Fruit fly (Drosophila melanogaster): ENCODE results near the gene CG32109.

CG32109 gene

DNA sequence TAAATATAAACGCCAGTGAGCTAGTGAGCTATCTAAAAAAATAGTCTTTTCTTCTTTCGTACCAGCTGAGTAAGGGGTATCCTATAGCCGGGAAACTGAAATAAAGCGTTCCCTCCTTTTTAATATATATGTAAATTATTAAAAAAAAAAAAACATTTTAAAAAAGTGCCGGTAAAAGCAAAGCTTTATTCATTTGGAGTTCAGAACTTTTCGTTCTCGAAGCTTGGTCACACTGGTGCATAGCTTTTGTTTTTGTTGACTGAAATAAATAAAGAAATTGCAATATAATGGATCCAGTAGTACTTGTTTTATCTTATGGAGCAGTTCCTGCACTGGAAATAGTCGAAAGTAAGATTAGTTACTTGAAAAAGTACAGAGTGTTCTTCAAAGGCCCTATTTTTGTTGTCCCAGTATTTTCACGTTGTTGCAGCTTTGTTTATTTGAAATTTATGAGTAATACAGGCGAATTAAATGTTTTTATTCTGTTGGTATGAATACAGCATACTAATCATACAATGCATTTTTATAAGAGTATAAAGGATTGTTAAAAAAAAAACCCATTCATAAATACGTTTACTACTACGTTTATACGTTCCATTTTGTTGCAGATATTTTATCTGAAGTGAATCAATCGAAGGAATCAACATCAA lies at the start of gene CG32109:
Gene CG32109, plus strand, starts transcription at position 224 of the 650 bp plus-strand sequence.
- TF ChIP-seq usp (GFP tag; optimal IDR thresholded peaks at IDR 0.05) (no peak), CG8478 (optimal IDR thresholded peaks at IDR 0.05) (no peak), Dll (optimal IDR thresholded peaks at IDR 0.05) (no peak)

DNA sequence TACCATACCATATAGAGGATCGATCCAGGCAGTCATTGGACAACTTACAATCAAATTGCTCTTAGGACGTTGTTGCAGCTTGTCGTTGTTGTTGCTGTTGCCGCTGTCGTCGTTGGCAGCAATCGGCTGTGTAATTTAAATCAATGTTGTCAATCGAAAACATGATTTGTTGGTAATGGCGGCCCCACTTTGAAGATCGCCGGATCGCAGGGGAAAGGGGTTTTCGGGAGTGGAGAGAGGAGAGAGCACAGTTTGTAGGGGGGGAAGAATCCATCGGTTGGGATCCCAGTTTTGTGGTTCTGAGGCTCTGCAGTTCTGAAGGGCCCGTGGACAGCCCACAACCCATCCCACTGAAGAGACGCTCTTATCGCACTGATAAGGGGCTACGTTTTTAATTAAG lies 49.4 kb upstream of the CG32109 start:
- TF ChIP-seq pan (optimal IDR thresholded peaks at IDR 0.05) (no peak), Dll (optimal IDR thresholded peaks at IDR 0.05) (no peak)

DNA sequence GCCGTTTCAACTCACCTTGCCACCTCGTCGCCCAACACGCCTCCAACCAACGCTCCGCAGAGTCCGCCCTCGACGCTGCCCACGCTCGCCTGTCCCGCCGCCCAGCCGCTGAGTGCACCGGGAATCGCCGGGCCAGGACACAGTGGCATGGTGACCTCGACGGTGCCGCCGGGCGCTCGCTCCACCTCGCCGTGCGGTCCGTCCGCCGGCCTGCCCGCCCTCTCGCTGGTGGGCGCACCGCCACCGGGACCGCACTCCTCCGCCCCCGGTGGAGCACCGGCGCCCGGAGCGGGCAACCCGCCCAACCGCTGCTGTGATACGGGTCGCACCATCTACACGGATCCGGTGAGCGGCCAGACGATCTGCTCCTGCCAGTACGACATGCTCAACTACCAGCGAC lies 48.6 kb upstream of the CG32109 start:
- TF ChIP-seq EcR (GFP tag; optimal IDR thresholded peaks at IDR 0.05) (no peak), CG8478 (optimal IDR thresholded peaks at IDR 0.05) (no peak), usp (GFP tag; optimal IDR thresholded peaks at IDR 0.05) (no peak)

DNA sequence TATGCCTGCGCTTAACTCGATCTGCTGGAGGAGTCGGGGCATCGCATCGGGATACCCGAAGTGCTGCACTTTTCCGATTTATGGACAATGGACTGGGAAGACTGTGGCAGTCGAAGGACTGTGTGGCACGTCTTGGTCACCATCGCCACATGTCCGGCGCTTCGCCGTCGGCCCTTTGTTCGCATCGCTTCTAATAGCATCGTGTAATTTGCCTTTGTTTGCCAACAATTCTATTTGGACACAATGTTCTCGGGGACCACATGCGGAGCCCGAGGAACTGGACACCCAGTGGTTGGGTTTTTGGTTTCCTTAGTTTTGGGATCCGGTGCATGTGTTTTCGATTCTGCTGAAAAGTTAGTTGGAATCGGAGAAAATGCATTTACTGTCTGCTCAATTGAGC lies 47.6 kb upstream of the CG32109 start:
- TF ChIP-seq CG8478 (optimal IDR thresholded peaks at IDR 0.05) = no peak
- TF ChIP-seq psq (optimal IDR thresholded peaks at IDR 0.05) = no peak
- no peak for TF ChIP-seq usp (GFP tag; optimal IDR thresholded peaks at IDR 0.05)
- TF ChIP-seq pan (optimal IDR thresholded peaks at IDR 0.05) = no peak
- TF ChIP-seq Dll (optimal IDR thresholded peaks at IDR 0.05) = no peak
- no peak for TF ChIP-seq EcR (GFP tag; optimal IDR thresholded peaks at IDR 0.05)

DNA sequence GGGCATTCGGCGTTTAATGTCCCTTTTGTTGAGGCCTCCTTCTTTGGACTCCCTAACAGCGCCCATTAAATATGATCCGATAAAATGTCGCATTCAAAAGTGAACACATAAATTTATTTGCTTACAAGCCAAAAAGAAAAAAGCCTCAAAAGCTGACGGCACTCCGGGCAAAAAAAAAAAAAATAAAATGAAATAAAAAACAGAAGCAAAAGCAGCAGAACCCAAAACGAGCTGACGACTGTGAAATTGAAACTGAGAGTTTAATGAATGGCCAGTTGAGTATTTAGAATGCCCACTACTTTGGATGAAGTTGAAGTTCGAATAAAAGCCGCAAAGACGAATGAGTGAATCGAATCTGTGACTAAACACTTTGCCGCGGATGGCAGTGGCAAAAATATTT lies 46.9 kb upstream of the CG32109 start:
- TF ChIP-seq Dll (optimal IDR thresholded peaks at IDR 0.05) (no peak), usp (GFP tag; optimal IDR thresholded peaks at IDR 0.05) (no peak), psq (optimal IDR thresholded peaks at IDR 0.05) (no peak), CG8478 (optimal IDR thresholded peaks at IDR 0.05) (no peak), pan (optimal IDR thresholded peaks at IDR 0.05) (no peak), EcR (GFP tag; optimal IDR thresholded peaks at IDR 0.05) (no peak)

DNA sequence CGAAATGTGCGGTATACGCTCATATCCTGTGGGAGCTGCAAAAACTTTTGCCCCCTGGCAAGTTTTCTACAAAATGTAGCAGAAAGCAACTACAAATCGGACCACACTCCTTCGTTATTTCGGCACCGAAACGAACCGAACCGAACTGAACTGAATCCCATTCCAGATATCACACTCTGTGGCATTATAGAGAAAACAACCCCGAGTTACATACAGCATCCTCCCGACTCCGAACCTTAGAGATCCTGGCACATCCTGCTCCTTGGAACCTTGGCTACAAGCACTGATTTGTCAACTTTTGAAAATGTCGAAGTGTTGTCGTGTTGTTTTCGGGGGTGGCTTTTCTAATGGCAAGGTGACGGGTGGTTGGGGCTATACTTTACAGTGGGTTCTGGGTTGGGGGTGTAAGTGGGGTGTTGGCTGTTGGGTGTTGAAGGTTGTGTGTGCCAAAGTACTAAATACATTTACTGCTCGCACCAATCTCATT lies 44.6 kb upstream of the CG32109 start:
- no peak for TF ChIP-seq pan (optimal IDR thresholded peaks at IDR 0.05)

DNA sequence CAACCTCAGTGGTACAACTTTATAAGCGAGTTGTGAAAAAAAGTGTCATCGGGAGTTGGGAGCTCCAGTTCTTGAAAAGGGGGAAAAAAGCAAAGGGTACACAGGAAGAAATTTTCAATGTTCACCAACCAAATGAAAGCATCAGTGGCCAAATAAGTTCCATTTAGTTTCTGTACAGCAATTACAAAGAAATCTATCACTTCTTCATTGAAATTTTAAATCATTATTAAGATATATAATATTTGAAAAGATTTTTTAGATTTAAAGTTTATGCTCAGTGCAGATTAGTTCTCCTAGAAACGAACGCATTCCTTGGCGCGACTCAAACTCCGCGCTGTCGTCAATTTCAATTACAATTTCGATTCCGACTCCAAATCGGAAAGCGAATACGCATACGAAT lies 43.8 kb upstream of the CG32109 start:
- TF ChIP-seq EcR (GFP tag; optimal IDR thresholded peaks at IDR 0.05) (no peak), CG8478 (optimal IDR thresholded peaks at IDR 0.05) (no peak), pan (optimal IDR thresholded peaks at IDR 0.05) (no peak), Dll (optimal IDR thresholded peaks at IDR 0.05) (no peak), usp (GFP tag; optimal IDR thresholded peaks at IDR 0.05) (no peak), psq (optimal IDR thresholded peaks at IDR 0.05) (no peak)

DNA sequence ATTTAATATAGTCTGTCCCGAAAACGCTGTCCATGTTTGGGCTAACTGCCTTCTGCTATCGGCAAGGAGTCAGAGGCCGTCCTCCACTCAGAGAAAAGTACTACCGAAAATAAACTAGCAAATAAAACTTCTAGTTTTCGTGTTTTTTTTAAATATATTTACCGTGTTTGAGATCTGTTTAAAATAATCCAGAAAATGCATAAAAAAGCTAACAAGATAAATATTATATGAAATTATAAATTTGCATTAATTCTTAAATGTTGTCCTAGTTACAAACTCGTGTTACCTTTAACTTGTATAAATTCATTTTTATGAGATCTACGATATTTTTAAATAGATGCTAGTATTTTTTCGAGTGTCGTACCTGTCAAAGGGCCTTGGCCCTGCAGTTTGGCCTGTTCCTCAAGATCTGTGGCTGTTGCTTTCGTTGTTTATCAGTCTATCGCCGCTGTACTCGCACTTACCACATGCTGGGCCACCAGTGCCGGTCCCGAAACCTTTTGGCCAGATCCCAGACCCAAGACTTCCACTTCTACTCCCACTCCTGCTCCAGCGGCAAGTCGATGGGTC lies 41.6 kb upstream of the CG32109 start:
- TF ChIP-seq CG8478 (optimal IDR thresholded peaks at IDR 0.05) (no peak), pan (optimal IDR thresholded peaks at IDR 0.05) (no peak), Dll (optimal IDR thresholded peaks at IDR 0.05) (no peak), EcR (GFP tag; optimal IDR thresholded peaks at IDR 0.05) (no peak)

DNA sequence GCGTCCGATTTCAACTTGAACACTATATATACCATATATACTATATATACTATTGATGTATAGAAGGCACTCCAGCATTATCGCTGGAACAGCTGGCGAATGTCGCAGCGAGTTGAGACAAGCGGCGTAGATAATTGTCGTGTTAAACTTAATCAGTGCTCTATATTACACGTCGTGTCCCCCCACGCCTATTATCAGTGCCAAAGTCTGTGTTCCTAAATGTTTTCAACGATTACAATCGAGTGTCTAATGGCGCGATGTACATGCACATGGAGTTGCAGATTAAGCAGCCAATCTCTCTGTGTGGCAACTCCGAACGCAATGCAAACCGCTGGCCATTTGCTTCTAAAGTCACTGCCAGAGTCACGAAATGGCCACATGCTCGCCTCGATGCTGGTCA lies 40.8 kb upstream of the CG32109 start:
- TF ChIP-seq usp (GFP tag; optimal IDR thresholded peaks at IDR 0.05) (no peak), pan (optimal IDR thresholded peaks at IDR 0.05) (no peak), psq (optimal IDR thresholded peaks at IDR 0.05) (no peak), EcR (GFP tag; optimal IDR thresholded peaks at IDR 0.05) (no peak), Dll (optimal IDR thresholded peaks at IDR 0.05) (no peak), CG8478 (optimal IDR thresholded peaks at IDR 0.05) (no peak)

DNA sequence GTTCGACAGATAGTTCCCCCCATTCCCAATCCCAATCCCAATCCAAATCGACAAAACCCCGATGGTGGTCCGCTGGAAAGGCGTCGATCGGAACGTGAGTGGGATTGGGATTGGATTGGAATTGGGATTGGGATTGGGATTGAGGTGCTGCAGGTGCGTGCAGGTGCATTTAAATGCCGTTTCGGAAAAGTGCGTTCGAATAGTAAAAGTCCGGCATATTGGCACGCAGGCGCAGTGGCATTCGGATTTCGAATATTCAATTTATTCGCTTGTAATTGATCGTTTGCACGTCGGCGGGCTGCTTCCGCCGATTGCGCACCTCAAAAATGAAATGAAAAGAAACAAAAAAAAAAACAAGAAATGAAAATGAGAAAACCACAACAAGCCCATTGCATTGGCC lies 39.8 kb upstream of the CG32109 start:
- no peak for TF ChIP-seq pan (optimal IDR thresholded peaks at IDR 0.05)
- no peak for TF ChIP-seq psq (optimal IDR thresholded peaks at IDR 0.05)
- no peak for TF ChIP-seq Dll (optimal IDR thresholded peaks at IDR 0.05)
- TF ChIP-seq usp (GFP tag; optimal IDR thresholded peaks at IDR 0.05) = no peak
- no peak for TF ChIP-seq EcR (GFP tag; optimal IDR thresholded peaks at IDR 0.05)
- TF ChIP-seq CG8478 (optimal IDR thresholded peaks at IDR 0.05) = no peak

DNA sequence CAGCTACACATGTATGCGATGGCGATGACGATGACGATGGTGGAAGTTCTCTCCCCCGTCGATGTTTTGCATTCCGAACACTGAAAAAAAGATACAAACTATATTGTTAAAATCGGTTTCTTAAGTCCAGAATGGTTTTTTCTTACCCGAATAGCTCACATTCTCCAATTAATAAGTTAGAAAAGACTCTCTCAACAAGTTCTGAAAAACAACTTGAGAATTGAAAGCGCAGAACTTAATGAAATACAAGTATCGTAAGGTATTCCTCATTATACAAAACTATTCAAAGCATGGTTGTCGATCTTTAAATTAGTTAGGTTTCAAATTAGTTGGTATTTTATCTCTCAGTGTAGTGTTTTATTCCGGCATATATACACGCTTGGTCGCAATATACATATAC lies 38.7 kb upstream of the CG32109 start:
- TF ChIP-seq pan (optimal IDR thresholded peaks at IDR 0.05) (no peak), psq (optimal IDR thresholded peaks at IDR 0.05) (no peak), EcR (GFP tag; optimal IDR thresholded peaks at IDR 0.05) (no peak), usp (GFP tag; optimal IDR thresholded peaks at IDR 0.05) (no peak), CG8478 (optimal IDR thresholded peaks at IDR 0.05) (no peak), Dll (optimal IDR thresholded peaks at IDR 0.05) (no peak)

DNA sequence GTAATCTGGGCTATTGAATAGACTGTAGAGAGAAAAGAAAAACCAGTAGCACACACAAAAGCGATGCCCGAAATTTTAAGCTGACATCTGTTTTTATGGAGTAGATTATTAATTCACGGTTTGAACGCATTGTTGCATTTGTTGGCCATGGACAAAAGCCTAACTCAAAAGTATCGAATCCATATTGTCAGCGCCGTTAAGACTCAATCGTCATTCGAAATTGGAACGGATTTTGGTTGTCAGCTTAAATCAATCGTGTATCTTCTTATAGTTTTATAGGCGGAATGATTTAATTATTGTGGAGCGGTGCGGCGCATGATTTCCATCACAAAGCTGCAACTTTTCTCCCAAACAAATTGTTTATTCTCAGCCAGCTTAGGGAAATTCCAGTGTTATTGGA lies 33.7 kb upstream of the CG32109 start:
- TF ChIP-seq psq (optimal IDR thresholded peaks at IDR 0.05) = no peak
- TF ChIP-seq usp (GFP tag; optimal IDR thresholded peaks at IDR 0.05) = no peak
- TF ChIP-seq CG8478 (optimal IDR thresholded peaks at IDR 0.05) = no peak
- no peak for TF ChIP-seq EcR (GFP tag; optimal IDR thresholded peaks at IDR 0.05)
- TF ChIP-seq Dll (optimal IDR thresholded peaks at IDR 0.05) = no peak
- no peak for TF ChIP-seq pan (optimal IDR thresholded peaks at IDR 0.05)

DNA sequence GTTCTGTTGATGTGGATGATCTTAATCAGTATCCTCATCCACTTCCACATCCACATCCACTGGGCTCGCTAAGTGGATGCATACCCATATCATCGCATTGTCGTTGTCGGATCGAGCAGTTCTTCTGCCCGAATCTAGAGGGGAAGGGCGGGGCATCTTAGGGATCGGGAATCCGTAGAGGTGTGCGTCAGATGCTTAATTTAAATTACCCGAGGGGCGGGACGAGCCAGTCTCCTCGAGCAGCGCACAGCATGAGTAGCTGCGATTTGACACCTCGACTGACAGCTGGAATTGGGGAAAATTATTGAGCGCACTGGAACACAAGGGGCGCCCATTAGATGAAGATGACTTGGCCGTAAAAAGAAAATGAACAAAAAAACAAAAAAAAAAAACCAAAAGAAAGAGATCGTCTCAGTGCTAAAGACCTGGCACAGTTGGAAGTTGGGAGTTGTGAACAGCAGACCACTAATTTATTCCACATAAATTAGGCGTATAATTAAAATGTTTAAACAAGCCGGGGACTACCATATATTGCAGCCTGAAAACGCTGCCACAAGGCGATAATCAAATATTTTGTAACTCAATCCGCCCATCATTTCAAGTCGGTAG lies 30.5 kb upstream of the CG32109 start:
- TF ChIP-seq pan (optimal IDR thresholded peaks at IDR 0.05) = no peak
- TF ChIP-seq usp (GFP tag; optimal IDR thresholded peaks at IDR 0.05) = no peak
- TF ChIP-seq EcR (GFP tag; optimal IDR thresholded peaks at IDR 0.05) = no peak
- no peak for TF ChIP-seq Dll (optimal IDR thresholded peaks at IDR 0.05)
- TF ChIP-seq psq (optimal IDR thresholded peaks at IDR 0.05) = no peak
- no peak for TF ChIP-seq CG8478 (optimal IDR thresholded peaks at IDR 0.05)
